Fruit fly (Drosophila melanogaster) whole organism, pupa: ENCODE measurements around the gene CG13970.

Source experiments
- CG10348 ChIP-seq: fragments of 200-800 bp; sonication (Bioruptor generic); IDR thresholded peaks from 2 replicates; pipeline ENCODE4 v1.3.6; 2022; ENCODE audit warnings: missing biosample characterization, missing genetic modification characterization
- CG12605 ChIP-seq: fragments of 200-800 bp; sonication (Bioruptor generic); IDR thresholded peaks from 2 replicates; pipeline ENCODE4 v1.3.6; 2022; ENCODE audit warnings: missing biosample characterization, missing genetic modification characterization
- CG13204 ChIP-seq: fragments of 200-800 bp; sonication (Bioruptor generic); optimal IDR thresholded peaks from 2 replicates; lab custom pipeline; 2018; ENCODE audit warnings: missing biosample characterization, mild to moderate bottlenecking, missing genetic modification characterization, moderate library complexity
- CG15710 ChIP-seq: fragments of 200-800 bp; sonication (Bioruptor generic); optimal IDR thresholded peaks from 2 replicates; lab custom pipeline; 2018; ENCODE audit warnings: missing biosample characterization, mild to moderate bottlenecking, missing genetic modification characterization, moderate library complexity
- CG32121 ChIP-seq: fragments of 200-800 bp; sonication (Bioruptor generic); IDR thresholded peaks from 2 replicates; pipeline ENCODE4 v1.3.6; 2022; ENCODE audit warnings: missing biosample characterization, missing genetic modification characterization
- CG34367 ChIP-seq: fragments of 200-800 bp; sonication (Bioruptor generic); optimal IDR thresholded peaks from 2 replicates; lab custom pipeline; 2018; ENCODE audit warnings: missing biosample characterization, mild to moderate bottlenecking, missing genetic modification characterization
- CG4496 ChIP-seq: fragments of 200-800 bp; sonication (Bioruptor generic); IDR thresholded peaks from 3 replicates; pipeline ENCODE4 v1.3.6; 2022; ENCODE audit warnings: missing biosample characterization, missing genetic modification characterization
- CG8301 ChIP-seq: fragments of 200-800 bp; sonication (Bioruptor generic); optimal IDR thresholded peaks from 2 replicates; lab custom pipeline; 2018; ENCODE audit warnings: missing biosample characterization, mild to moderate bottlenecking, missing genetic modification characterization
- CG9948 ChIP-seq: fragments of 200-800 bp; sonication (Bioruptor generic); optimal IDR thresholded peaks from 2 replicates; lab custom pipeline; 2018; ENCODE audit warnings: missing biosample characterization, mild to moderate bottlenecking, missing genetic modification characterization, moderate library complexity
- EcR ChIP-seq: fragments of 200-800 bp; sonication (Bioruptor generic); optimal IDR thresholded peaks from 3 replicates; lab custom pipeline; 2019; ENCODE audit warnings: missing biosample characterization, missing genetic modification characterization, mild to moderate bottlenecking, moderate library complexity, missing genetic modification reagents
- Pif1A ChIP-seq: fragments of 200-800 bp; sonication (Bioruptor generic); optimal IDR thresholded peaks from 3 replicates; lab custom pipeline; 2016; ENCODE audit warnings: missing biosample characterization, missing genetic modification characterization
- Snoo ChIP-seq: fragments of 200-800 bp; sonication (Bioruptor generic); optimal IDR thresholded peaks from 3 replicates; lab custom pipeline; 2017; ENCODE audit warnings: missing biosample characterization, mild to moderate bottlenecking, missing genetic modification characterization, inconsistent platforms
- gl ChIP-seq: fragments of 200-800 bp; sonication (Bioruptor generic); optimal IDR thresholded peaks from 2 replicates; lab custom pipeline; 2018; ENCODE audit warnings: missing biosample characterization, mild to moderate bottlenecking, missing genetic modification characterization

DNA sequence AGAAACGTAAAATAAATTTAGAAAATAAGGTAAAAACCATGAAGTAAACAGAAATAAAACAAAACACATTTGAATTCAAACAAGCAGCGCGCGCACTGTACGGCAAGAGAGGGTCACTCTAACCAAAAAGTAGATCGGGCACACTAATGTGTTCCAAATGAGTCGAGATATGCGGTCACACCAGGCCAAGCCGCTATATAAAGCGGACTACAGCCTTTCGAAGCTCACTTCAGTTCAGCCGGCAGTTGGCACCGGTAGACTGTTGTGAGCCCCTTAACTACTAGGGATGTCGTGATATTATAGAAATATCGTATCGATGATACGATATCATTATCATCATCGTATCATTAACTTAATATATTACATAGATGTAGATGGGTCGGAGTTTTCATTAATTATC, 576 bp upstream of the CG13970 start:
- no peak for TF ChIP-seq EcR
- no peak for TF ChIP-seq CG12605 (GFP tag; lab: Robert Waterston, UW)
- no peak for TF ChIP-seq CG8301 (tag; lab: Kevin White, UChicago)
- no peak for TF ChIP-seq CG4496
- no peak for TF ChIP-seq CG15710 (tag; lab: Kevin White, UChicago)
- no peak for TF ChIP-seq CG32121 (GFP tag; lab: Robert Waterston, UW)
- TF ChIP-seq CG10348 (GFP tag; lab: Robert Waterston, UW): no peak
- no peak for TF ChIP-seq gl (tag; lab: Kevin White, UChicago)
- no peak for TF ChIP-seq CG13204
- no peak for TF ChIP-seq Snoo (tag; lab: Kevin White, UChicago)
- TF ChIP-seq CG34367: no peak
- TF ChIP-seq CG9948 (tag; lab: Kevin White, UChicago): no peak
- no peak for TF ChIP-seq Pif1A (GFP tag; lab: Kevin White, UChicago)
